Fruit fly (Drosophila melanogaster): ENCODE measurements around the gene Aos1.

Gene Aos1

DNA sequence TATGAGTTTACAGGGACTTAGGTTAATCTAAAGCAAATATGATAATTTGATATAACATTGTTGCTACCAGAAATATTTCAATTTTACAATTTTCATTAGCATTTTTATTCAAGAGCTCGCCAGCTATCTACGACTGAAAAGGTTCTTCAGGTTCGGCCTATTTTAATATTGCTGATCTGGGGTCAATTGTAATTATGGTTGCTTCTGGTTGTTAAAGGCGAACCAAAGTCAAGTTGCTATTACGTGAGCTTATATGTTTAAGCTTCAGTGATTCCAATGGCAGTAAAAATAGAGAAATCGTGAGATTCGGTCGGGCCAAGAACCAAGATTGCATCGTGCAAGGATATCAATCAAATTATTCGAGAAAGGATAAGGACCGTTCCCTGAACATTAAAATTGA, 2.3 kb upstream of the Aos1 start, which contains the start of gene Desat2:
TSS of gene Desat2 (plus strand) at position 301 of the 400 bp plus-strand sequence.
- TF ChIP-seq tin (GFP tag; optimal IDR thresholded peaks at IDR 0.05) (no peak), CG7357 (GFP tag; IDR thresholded peaks at IDR 0.05) (no peak), CG32767 (GFP tag; IDR thresholded peaks at IDR 0.05) (no peak), CG30431 (GFP tag; optimal IDR thresholded peaks at IDR 0.05) (no peak), fu2 (GFP tag; optimal IDR thresholded peaks at IDR 0.05) (no peak), al (GFP tag; IDR thresholded peaks at IDR 0.05) (no peak), Myb (GFP tag; optimal IDR thresholded peaks at IDR 0.05) (no peak), Atf3 (GFP tag; optimal IDR thresholded peaks at IDR 0.05) (no peak), Ssrp (tag; optimal IDR thresholded peaks at IDR 0.05) (no peak), Sox100B (GFP tag; optimal IDR thresholded peaks at IDR 0.05) (no peak), Gug (GFP tag; IDR thresholded peaks at IDR 0.05) (no peak), CG10565 (GFP tag; optimal IDR thresholded peaks at IDR 0.05) (no peak), CG10979 (tag; optimal IDR thresholded peaks at IDR 0.05) (no peak), Hr78 (GFP tag; optimal IDR thresholded peaks at IDR 0.05) (no peak), slbo (GFP tag; IDR thresholded peaks at IDR 0.05) (no peak), CG30403 (GFP tag; optimal IDR thresholded peaks at IDR 0.05) (no peak), CG17829 (tag; optimal IDR thresholded peaks at IDR 0.05) (no peak)

DNA sequence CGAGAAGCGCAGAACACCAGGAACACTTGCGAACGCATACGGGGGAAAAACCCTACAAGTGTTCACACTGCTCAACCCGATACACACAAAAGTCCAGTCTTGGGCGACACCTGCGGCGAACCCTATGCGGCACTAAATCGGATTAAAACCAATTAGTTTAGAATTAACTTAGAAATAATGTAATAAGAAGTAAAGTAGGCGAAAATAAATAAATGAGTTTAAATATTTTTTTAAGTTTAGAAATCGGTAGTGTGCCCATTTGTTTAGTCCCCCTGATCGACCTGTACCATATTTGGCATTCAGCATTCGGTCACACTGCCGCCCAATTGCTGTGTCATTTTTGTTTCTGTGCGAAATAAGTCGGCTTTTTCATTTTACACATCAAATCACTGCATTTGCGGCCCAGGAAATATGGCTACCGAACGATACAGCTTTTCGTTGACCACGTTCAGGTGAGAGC, 2.6 kb downstream of the Aos1 start, which contains the start of gene Prosalpha2:
TSS of gene Prosalpha2 (plus strand) at position 292 of the 460 bp plus-strand sequence.
- TF ChIP-seq ara (GFP tag; IDR thresholded peaks at IDR 0.05) (no peak), CG12659 (GFP tag; optimal IDR thresholded peaks at IDR 0.05) (peak; percentile 68), Nf-YC (tag; optimal IDR thresholded peaks at IDR 0.05) (peak; percentile 30), CG6854 (GFP tag; optimal IDR thresholded peaks at IDR 0.05) (no peak), Trl (optimal IDR thresholded peaks at IDR 0.05) (no peak), Trl (GFP tag; optimal IDR thresholded peaks at IDR 0.05) (no peak), CG4617 (GFP tag; optimal IDR thresholded peaks at IDR 0.05; ENCODE audit: borderline replicate concordance) (peak; percentile 57), CG13894 (tag; optimal IDR thresholded peaks at IDR 0.05) (peak; percentile 23), CG3281 (GFP tag; optimal IDR thresholded peaks at IDR 0.05) (no peak), ewg (GFP tag; optimal IDR thresholded peaks at IDR 0.05) (no peak), sens (GFP tag) (peak; percentile 33), mld (GFP tag; IDR thresholded peaks at IDR 0.05; ENCODE audit: partially characterized antibody) (no peak), wor (GFP tag; IDR thresholded peaks at IDR 0.05) (no peak), Ptx1 (GFP tag; IDR thresholded peaks at IDR 0.05) (peak; percentile 21; the same call in 1 of the 2 replicates), ssp (GFP tag; IDR thresholded peaks at IDR 0.05) (peak; percentile 38), zen (tag; optimal IDR thresholded peaks at IDR 0.05) (no peak), z (GFP tag; IDR thresholded peaks at IDR 0.05) (no peak), CG18262 (tag; optimal IDR thresholded peaks at IDR 0.05) (no peak), nmo (GFP tag; optimal IDR thresholded peaks at IDR 0.05) (peak; percentile 42), CG4424 (GFP tag; optimal IDR thresholded peaks at IDR 0.05) (peak; percentile 3), grau (tag; optimal IDR thresholded peaks at IDR 0.05) (peak; percentile 18), odd (GFP tag; optimal IDR thresholded peaks at IDR 0.05) (no peak), Ssrp (tag; optimal IDR thresholded peaks at IDR 0.05) (no peak), Oaz (GFP tag; IDR thresholded peaks at IDR 0.05) (no peak), twi (tag; optimal IDR thresholded peaks at IDR 0.05) (no peak), BEAF-32 (GFP tag; optimal IDR thresholded peaks at IDR 0.05) (peak; percentile 34), Lhr (GFP tag; optimal IDR thresholded peaks at IDR 0.05) (peak; percentile 26), D19A (tag; optimal IDR thresholded peaks at IDR 0.05) (no peak), CG8924 (tag; optimal IDR thresholded peaks at IDR 0.05) (peak; percentile 11), nom (GFP tag; optimal IDR thresholded peaks at IDR 0.05) (peak; percentile 1), Dad (GFP tag; optimal IDR thresholded peaks at IDR 0.05) (no peak), HmgZ (tag; optimal IDR thresholded peaks at IDR 0.05) (peak; percentile 13), hth (optimal IDR thresholded peaks at IDR 0.05) (no peak), chif (GFP tag; optimal IDR thresholded peaks at IDR 0.05) (no peak), CG11696 (GFP tag; IDR thresholded peaks at IDR 0.05) (no peak), Rfx (GFP tag; IDR thresholded peaks at IDR 0.05) (0 out of 2 replicates have a peak, but pooled peaks have one; percentile 21)
